Worm (Caenorhabditis elegans) whole organism, early embryonic: ENCODE results near the gene Y22D7AL.4.

Experiments
- ama-1 ChIP-seq: fragments of 150-350 bp; optimal IDR thresholded peaks from 2 replicates; lab custom pipeline; 2014
- ceh-13 ChIP-seq: fragments of 200-800 bp; sonication (Bioruptor generic); optimal IDR thresholded peaks from 2 replicates; lab custom pipeline; 2018; ENCODE audit warnings: mild to moderate bottlenecking, missing genetic modification characterization, missing compliant biosample characterization

- no peak for TF ChIP-seq ceh-13 (GFP tag; lab: Kevin White, UChicago)
- no peak for TF ChIP-seq ama-1 (lab: Kevin White, UChicago)
These were observed 14.7 kb downstream of the Y22D7AL.4 start, which contains the start of gene Y22D7AL.3 for ce11 chrIII:1641163-1641562.
